Worm (Caenorhabditis elegans) whole organism, L3 larva: ENCODE results near the gene srh-257.

Experiments
- ZK546.5 ChIP-seq: sonication (generic microtip); optimal IDR thresholded peaks from 2 replicates; lab custom pipeline; 2017; ENCODE audit warnings: missing biosample characterization, missing genetic modification characterization
- aly-2 ChIP-seq: fragments of 150-350 bp; optimal IDR thresholded peaks from 2 replicates; lab custom pipeline; 2014; ENCODE audit warnings: missing biosample characterization, missing genetic modification characterization
- elt-2 ChIP-seq: sonication (generic microtip); optimal IDR thresholded peaks from 2 replicates; lab custom pipeline; 2016; ENCODE audit warnings: missing genetic modification reagents, mild to moderate bottlenecking, missing genetic modification characterization, missing compliant biosample characterization
- hmg-11 ChIP-seq: sonication (generic microtip); optimal IDR thresholded peaks from 2 replicates; lab custom pipeline; 2016; ENCODE audit warnings: missing genetic modification characterization, missing compliant biosample characterization
- lin-39 ChIP-seq: fragments of 150-350 bp; optimal IDR thresholded peaks from 2 replicates; lab custom pipeline; 2018; ENCODE audit warnings: missing biosample characterization, missing genetic modification reagents, missing genetic modification characterization
- nhr-11 ChIP-seq: fragments of 150-350 bp; optimal IDR thresholded peaks from 2 replicates; lab custom pipeline; 2014; ENCODE audit warnings: missing biosample characterization, missing genetic modification characterization
- nhr-28 ChIP-seq: fragments of 150-350 bp; optimal IDR thresholded peaks from 2 replicates; lab custom pipeline; 2014; ENCODE audit warnings: missing biosample characterization, missing genetic modification characterization
- nhr-77 ChIP-seq: fragments of 150-350 bp; optimal IDR thresholded peaks from 2 replicates; lab custom pipeline; 2014; ENCODE audit warnings: missing biosample characterization, missing genetic modification characterization
- skn-1 ChIP-seq: fragments of 150-350 bp; optimal IDR thresholded peaks from 2 replicates; lab custom pipeline; 2014; ENCODE audit warnings: missing biosample characterization, missing genetic modification characterization
- snpc-4 ChIP-seq: fragments of 150-350 bp; optimal IDR thresholded peaks from 2 replicates; lab custom pipeline; 2014; ENCODE audit warnings: missing biosample characterization, missing genetic modification characterization
- zag-1 ChIP-seq: fragments of 150-350 bp; optimal IDR thresholded peaks from 2 replicates; lab custom pipeline; 2014; ENCODE audit warnings: missing biosample characterization, missing genetic modification characterization

DNA sequence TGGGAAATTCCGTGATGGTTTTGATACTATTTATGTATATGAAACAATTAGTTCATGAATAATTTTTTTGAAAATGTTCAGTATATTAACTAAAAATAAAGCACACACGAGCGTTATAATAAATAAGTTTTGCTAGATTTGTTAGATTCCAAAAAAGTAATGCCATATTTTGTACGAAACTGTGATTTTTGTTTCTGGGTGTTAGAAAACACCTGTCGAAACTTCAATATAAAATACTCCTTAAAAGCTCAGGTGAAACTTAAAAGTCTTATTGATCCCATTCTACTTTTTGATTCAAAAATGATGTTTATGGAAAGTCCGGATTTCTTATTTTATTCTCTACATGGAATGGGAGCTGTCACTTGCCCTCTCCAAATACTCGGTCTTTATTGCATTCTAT, 8.9 kb downstream of the srh-257 start, which contains the start of gene srh-265:
- TF ChIP-seq skn-1 (tag; lab: Kevin White, UChicago) (no peak), zag-1 (no peak), aly-2 (tag; lab: Kevin White, UChicago) (no peak), nhr-77 (tag; lab: Kevin White, UChicago) (no peak), elt-2 (tag; lab: Kevin White, UChicago) (no peak), hmg-11 (tag; lab: Kevin White, UChicago) (no peak), lin-39 (no peak), nhr-28 (tag; lab: Kevin White, UChicago) (no peak), ZK546.5 (tag; lab: Kevin White, UChicago) (no peak), snpc-4 (tag; lab: Kevin White, UChicago) (no peak), nhr-11 (no peak)
